Worm (Caenorhabditis elegans): Measurements from ENCODE around the gene kel-1.

The kel-1 gene

DNA sequence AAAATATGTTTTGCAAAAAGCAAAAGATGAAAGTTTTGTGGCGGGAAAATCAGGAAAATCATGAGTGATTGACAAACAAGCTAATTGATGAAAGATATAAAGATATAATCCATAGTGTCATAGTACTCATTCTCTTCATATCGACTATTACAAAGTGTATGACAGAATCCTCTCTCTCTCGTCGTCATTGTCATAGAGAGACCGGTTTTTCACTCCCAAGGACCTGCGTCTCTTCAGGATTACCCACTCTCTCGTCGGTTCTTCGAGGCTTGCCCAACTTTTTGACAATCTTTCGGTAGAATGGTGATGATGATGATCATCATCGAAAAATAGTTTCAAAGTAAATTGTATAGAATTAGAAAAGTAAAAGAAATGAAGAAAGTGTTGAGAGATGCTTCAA, 48.6 kb downstream of the kel-1 start (continued):
- TF ChIP-seq mdl-1 (tag; optimal IDR thresholded peaks at IDR 0.05), result peak in 1 of 2 experiments; percentile 18
- TF ChIP-seq spr-1 (tag; optimal IDR thresholded peaks at IDR 0.05), result peak; percentile 9

DNA sequence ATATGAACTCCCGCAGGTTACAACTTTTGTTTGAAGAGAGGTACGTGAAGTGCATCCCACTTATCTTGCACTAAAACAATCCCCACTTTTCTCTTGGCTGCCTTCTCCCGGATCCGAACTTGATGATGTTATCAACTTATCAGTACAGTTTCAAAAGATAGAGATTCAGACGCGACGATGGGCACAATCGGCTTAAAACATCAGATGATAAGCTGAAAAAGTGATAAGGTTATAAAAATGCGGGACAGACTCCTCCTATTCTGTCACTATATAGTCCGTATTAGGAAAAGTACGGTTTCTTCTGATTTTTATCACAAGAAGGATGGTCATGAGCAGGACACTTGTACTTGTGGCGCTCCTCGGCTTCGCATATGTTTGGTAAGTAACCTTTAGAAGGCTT, 50.5 kb downstream of the kel-1 start, which contains the start of gene ctsa-1.2:
Gene ctsa-1.2, plus strand, starts transcription at position 160 of the 400 bp plus-strand sequence.
- TF ChIP-seq nhr-102 (tag; optimal IDR thresholded peaks at IDR 0.05), result no peak
- no peak for TF ChIP-seq gei-8 (GFP tag; optimal IDR thresholded peaks at IDR 0.05)
- peak; percentile 68 for TF ChIP-seq pqm-1 (tag; optimal IDR thresholded peaks at IDR 0.05)
- TF ChIP-seq cey-2 (tag; optimal IDR thresholded peaks at IDR 0.05; ENCODE audit: borderline replicate concordance, insufficient read depth), result no peak
- peak; percentile 38 for TF ChIP-seq dve-1 (tag; optimal IDR thresholded peaks at IDR 0.05; ENCODE audit: insufficient read depth)
- TF ChIP-seq unc-62 (GFP tag; optimal IDR thresholded peaks at IDR 0.05 in 1 of 2), result peak in 1 of 2 experiments; percentile 1
- no peak for TF ChIP-seq unc-62 (tag; optimal IDR thresholded peaks at IDR 0.05)
- TF ChIP-seq nhr-48 (tag; optimal IDR thresholded peaks at IDR 0.05), result peak; percentile 21
- peak; percentile 9; the same call in 1 of the 2 replicates for TF ChIP-seq tra-1 (GFP tag; IDR thresholded peaks at IDR 0.05)
- TF ChIP-seq aha-1 (tag), result peak; percentile 41
- TF ChIP-seq hlh-11 (tag; optimal IDR thresholded peaks at IDR 0.05), result peak; percentile 59
- peak; percentile 78 for TF ChIP-seq dmd-6 (GFP tag; IDR thresholded peaks at IDR 0.05)
- TF ChIP-seq nhr-28 (tag; optimal IDR thresholded peaks at IDR 0.05), result peak; percentile 74
- TF ChIP-seq mes-2 (tag; optimal IDR thresholded peaks at IDR 0.05; ENCODE audit: poor library complexity, severe bottlenecking), result peak; percentile 16

DNA sequence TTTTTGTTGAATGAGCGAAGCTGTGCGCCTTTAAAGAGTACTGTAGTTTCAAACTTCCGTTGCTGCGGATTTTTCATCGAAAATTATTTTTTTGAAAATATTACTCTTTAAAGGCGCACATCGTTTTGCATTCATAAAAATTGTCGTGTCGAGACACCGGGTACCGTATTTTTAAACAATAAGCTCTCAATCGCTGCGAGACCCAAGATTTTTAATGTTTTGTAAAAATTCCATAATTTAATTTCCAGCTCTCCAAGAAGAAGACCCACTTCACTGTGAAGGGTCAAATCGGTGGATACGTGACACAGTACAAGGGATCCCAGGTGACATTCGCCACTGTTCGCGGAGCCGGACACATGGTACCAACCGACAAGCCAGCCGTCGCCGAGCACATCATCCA, 53.6 kb downstream of the kel-1 start:
- TF ChIP-seq arid-1 (GFP tag; conservative IDR thresholded peaks at IDR 0.05) (no peak), F44E2.7 (GFP tag; IDR thresholded peaks at IDR 0.05) (no peak), unc-62 (GFP tag; optimal IDR thresholded peaks at IDR 0.05 in 1 of 2) (peak in 1 of 2 experiments; percentile 94), unc-62 (tag; optimal IDR thresholded peaks at IDR 0.05) (no peak), lin-29 (GFP tag; IDR thresholded peaks at IDR 0.05) (no peak), spr-1 (tag; optimal IDR thresholded peaks at IDR 0.05) (peak; percentile 22)
